Worm (Caenorhabditis elegans) whole organism, late embryonic: Measurements from ENCODE around the gene W09D6.1.

Source experiments
- C38D4.7 ChIP-seq: fragments of 200-800 bp; sonication (Bioruptor generic); optimal IDR thresholded peaks from 2 replicates; lab custom pipeline; 2018; ENCODE audit warnings: mild to moderate bottlenecking, missing genetic modification characterization, moderate library complexity, missing compliant biosample characterization
- F13H6.1 ChIP-seq: sonication (generic microtip); optimal IDR thresholded peaks from 2 replicates; lab custom pipeline; 2016; ENCODE audit warnings: missing genetic modification characterization, missing compliant biosample characterization
- K02D7.2 ChIP-seq: sonication (generic microtip); optimal IDR thresholded peaks from 2 replicates; lab custom pipeline; 2017; ENCODE audit warnings: mild to moderate bottlenecking, missing genetic modification characterization, missing compliant biosample characterization
- T23F11.4 ChIP-seq: fragments of 200-800 bp; sonication (Bioruptor generic); optimal IDR thresholded peaks from 2 replicates; lab custom pipeline; 2018; ENCODE audit warnings: mild to moderate bottlenecking, missing genetic modification characterization, missing compliant biosample characterization
- Y22D7AL.16 ChIP-seq: sonication (generic microtip); optimal IDR thresholded peaks from 2 replicates; lab custom pipeline; 2016; ENCODE audit warnings: missing genetic modification characterization, missing compliant biosample characterization
- ahr-1 ChIP-seq: sonication (generic microtip); optimal IDR thresholded peaks from 2 replicates; lab custom pipeline; 2016; ENCODE audit warnings: missing genetic modification characterization, missing compliant biosample characterization
- ama-1 ChIP-seq: fragments of 150-350 bp; optimal IDR thresholded peaks from 2 replicates; lab custom pipeline; 2014
- ceh-14 ChIP-seq: sonication (generic microtip); optimal IDR thresholded peaks from 2 replicates; lab custom pipeline; 2016; ENCODE audit warnings: missing genotype, missing genetic modification characterization, missing compliant biosample characterization
- ceh-18 ChIP-seq: sonication (generic microtip); optimal IDR thresholded peaks from 2 replicates; lab custom pipeline; 2016; ENCODE audit warnings: missing genetic modification characterization, missing compliant biosample characterization
- ceh-22 ChIP-seq: sonication (generic microtip); optimal IDR thresholded peaks from 2 replicates; lab custom pipeline; 2017; ENCODE audit warnings: missing biosample characterization, missing genetic modification characterization
- ceh-24 ChIP-seq: sonication (generic microtip); optimal IDR thresholded peaks from 2 replicates; lab custom pipeline; 2016; ENCODE audit warnings: mild to moderate bottlenecking, missing genetic modification characterization, missing compliant biosample characterization
- ceh-30 ChIP-seq: fragments of 150-350 bp; optimal IDR thresholded peaks from 2 replicates; lab custom pipeline; 2014; ENCODE audit warnings: missing biosample characterization, missing genetic modification characterization
- ceh-31 ChIP-seq: sonication (generic microtip); optimal IDR thresholded peaks from 2 replicates; lab custom pipeline; 2016; ENCODE audit warnings: missing genetic modification characterization, missing compliant biosample characterization
- ceh-48 ChIP-seq: sonication (generic microtip); optimal IDR thresholded peaks from 2 replicates; lab custom pipeline; 2016; ENCODE audit warnings: missing genetic modification characterization, inconsistent platforms, missing compliant biosample characterization
- ceh-6 ChIP-seq: fragments of 200-800 bp; sonication (Bioruptor generic); optimal IDR thresholded peaks from 2 replicates; lab custom pipeline; 2018; ENCODE audit warnings: mild to moderate bottlenecking, missing genetic modification characterization, missing compliant biosample characterization
- ceh-9 ChIP-seq: sonication (generic microtip); optimal IDR thresholded peaks from 2 replicates; lab custom pipeline; 2016; ENCODE audit warnings: mild to moderate bottlenecking, missing genetic modification characterization, inconsistent platforms, missing compliant biosample characterization
- che-1 ChIP-seq: sonication (generic microtip); optimal IDR thresholded peaks from 2 replicates; lab custom pipeline; 2016; ENCODE audit warnings: mild to moderate bottlenecking, missing genetic modification characterization, missing compliant biosample characterization
- dmd-4 ChIP-seq: sonication (generic microtip); optimal IDR thresholded peaks from 2 replicates; lab custom pipeline; 2016; ENCODE audit warnings: borderline replicate concordance, missing genetic modification characterization, missing compliant biosample characterization
- elt-2 ChIP-seq: sonication (generic microtip); optimal IDR thresholded peaks from 2 replicates; lab custom pipeline; 2016; ENCODE audit warnings: missing genetic modification reagents, missing genetic modification characterization, missing compliant biosample characterization
- elt-4 ChIP-seq: sonication (generic microtip); optimal IDR thresholded peaks from 2 replicates; lab custom pipeline; 2016; ENCODE audit warnings: missing genetic modification characterization, missing compliant biosample characterization
- eyg-1 ChIP-seq: sonication (generic microtip); optimal IDR thresholded peaks from 2 replicates; lab custom pipeline; 2016; ENCODE audit warnings: missing genotype, missing genetic modification characterization, missing compliant biosample characterization
- fkh-10 ChIP-seq: fragments of 150-350 bp; optimal IDR thresholded peaks from 2 replicates; lab custom pipeline; 2014; ENCODE audit warnings: missing biosample characterization, missing genetic modification reagents, missing genetic modification characterization
- hlh-13 ChIP-seq: fragments of 200-800 bp; sonication (Bioruptor generic); optimal IDR thresholded peaks from 2 replicates; lab custom pipeline; 2018; ENCODE audit warnings: mild to moderate bottlenecking, missing genetic modification characterization, missing compliant biosample characterization
- hlh-15 ChIP-seq: sonication (generic microtip); optimal IDR thresholded peaks from 2 replicates; lab custom pipeline; 2016; ENCODE audit warnings: missing genetic modification characterization, missing compliant biosample characterization
- hlh-30 ChIP-seq: sonication (generic microtip); optimal IDR thresholded peaks from 2 replicates; lab custom pipeline; 2017; ENCODE audit warnings: antibody characterized with exemption, missing genetic modification characterization, missing compliant biosample characterization; ENCODE audit not compliant: insufficient read depth
- hlh-8 ChIP-seq: sonication (generic microtip); optimal IDR thresholded peaks from 2 replicates; lab custom pipeline; 2016; ENCODE audit warnings: missing genotype, missing genetic modification characterization, missing compliant biosample characterization
- lin-11 ChIP-seq: fragments of 200-800 bp; sonication (Bioruptor generic); optimal IDR thresholded peaks from 2 replicates; lab custom pipeline; 2018; ENCODE audit warnings: mild to moderate bottlenecking, missing genetic modification characterization, missing compliant biosample characterization
- madf-2 ChIP-seq: sonication (generic microtip); optimal IDR thresholded peaks from 2 replicates; lab custom pipeline; 2017; ENCODE audit warnings: missing genetic modification characterization, missing compliant biosample characterization
- nhr-11 ChIP-seq: fragments of 150-350 bp; optimal IDR thresholded peaks from 2 replicates; lab custom pipeline; 2014; ENCODE audit warnings: missing biosample characterization, missing genetic modification characterization
- nhr-232 ChIP-seq: sonication (generic microtip); optimal IDR thresholded peaks from 2 replicates; lab custom pipeline; 2016; ENCODE audit warnings: missing genetic modification characterization, missing compliant biosample characterization
- npax-4 ChIP-seq: sonication (generic microtip); optimal IDR thresholded peaks from 2 replicates; lab custom pipeline; 2016; ENCODE audit warnings: missing genetic modification characterization, missing compliant biosample characterization
- odd-2 ChIP-seq: sonication (generic microtip); optimal IDR thresholded peaks from 2 replicates; lab custom pipeline; 2017; ENCODE audit warnings: antibody characterized with exemption, mild to moderate bottlenecking, missing genetic modification characterization, missing compliant biosample characterization
- pag-3 ChIP-seq: sonication (generic microtip); optimal IDR thresholded peaks from 2 replicates; lab custom pipeline; 2016; ENCODE audit warnings: missing compliant biosample characterization, missing genetic modification characterization, borderline replicate concordance
- pat-9 ChIP-seq: fragments of 200-800 bp; sonication (Bioruptor generic); optimal IDR thresholded peaks from 2 replicates; lab custom pipeline; 2018; ENCODE audit warnings: mild to moderate bottlenecking, missing genetic modification characterization, moderate library complexity, missing compliant biosample characterization
- pax-1 ChIP-seq: fragments of 150-350 bp; optimal IDR thresholded peaks from 2 replicates; lab custom pipeline; 2014; ENCODE audit warnings: missing biosample characterization, missing genetic modification characterization
- pha-2 ChIP-seq: sonication (generic microtip); optimal IDR thresholded peaks from 2 replicates; lab custom pipeline; 2017; ENCODE audit warnings: mild to moderate bottlenecking, missing genetic modification characterization, missing compliant biosample characterization
- pha-4 ChIP-seq: fragments of 150-350 bp; optimal IDR thresholded peaks from 2 replicates; lab custom pipeline; 2018; ENCODE audit warnings: missing biosample characterization, missing genetic modification reagents, missing genetic modification characterization
- pqm-1 ChIP-seq: sonication (generic microtip); optimal IDR thresholded peaks from 2 replicates; lab custom pipeline; 2016; ENCODE audit warnings: missing genetic modification characterization, missing compliant biosample characterization
- ref-2 ChIP-seq: sonication (generic microtip); optimal IDR thresholded peaks from 2 replicates; lab custom pipeline; 2016; ENCODE audit warnings: missing genetic modification characterization, missing compliant biosample characterization
- rnt-1 ChIP-seq: sonication (generic microtip); optimal IDR thresholded peaks from 2 replicates; lab custom pipeline; 2016; ENCODE audit warnings: missing genetic modification characterization, missing compliant biosample characterization
- sdc-2 ChIP-seq: sonication (generic microtip); optimal IDR thresholded peaks from 2 replicates; lab custom pipeline; 2016; ENCODE audit warnings: missing genotype, missing genetic modification characterization, missing compliant biosample characterization
- sox-4 ChIP-seq: sonication (generic microtip); optimal IDR thresholded peaks from 2 replicates; lab custom pipeline; 2017; ENCODE audit warnings: mild to moderate bottlenecking, missing genetic modification characterization, inconsistent platforms, missing compliant biosample characterization
- syd-9 ChIP-seq: sonication (generic microtip); optimal IDR thresholded peaks from 2 replicates; lab custom pipeline; 2016; ENCODE audit warnings: mild to moderate bottlenecking, missing genetic modification characterization, moderate library complexity, missing compliant biosample characterization
- tbx-2 ChIP-seq: sonication (generic microtip); optimal IDR thresholded peaks from 2 replicates; lab custom pipeline; 2016; ENCODE audit warnings: missing genetic modification characterization, missing compliant biosample characterization
- tbx-7 ChIP-seq: sonication (generic microtip); optimal IDR thresholded peaks from 2 replicates; lab custom pipeline; 2016; ENCODE audit warnings: missing genotype, missing genetic modification characterization, missing compliant biosample characterization
- unc-3 ChIP-seq, 2 experiments: fragments of 200-800 bp in 1 of 2; sonication (Bioruptor generic) in 1 of 2; sonication (generic microtip) in 1 of 2; conservative IDR thresholded peaks in 1 of 2; optimal IDR thresholded peaks in 1 of 2; 2 replicates each; pipeline versions ENCODE4 v1.3.6 to Lab custom; 2016 to 2022; ENCODE audit warnings: missing compliant biosample characterization in 2 of 2, missing genetic modification characterization in 2 of 2, missing genetic modification reagents in 1 of 2
- unc-42 ChIP-seq: sonication (generic microtip); optimal IDR thresholded peaks from 2 replicates; lab custom pipeline; 2016; ENCODE audit warnings: missing genotype, missing genetic modification characterization, missing compliant biosample characterization
- unc-55 ChIP-seq: sonication (generic microtip); optimal IDR thresholded peaks from 2 replicates; lab custom pipeline; 2017; ENCODE audit warnings: missing biosample characterization, missing genetic modification reagents, missing genetic modification characterization
- zip-5 ChIP-seq: sonication (generic microtip); optimal IDR thresholded peaks from 2 replicates; lab custom pipeline; 2016; ENCODE audit warnings: missing genetic modification characterization, missing compliant biosample characterization
- ztf-16 ChIP-seq: sonication (generic microtip); optimal IDR thresholded peaks from 2 replicates; lab custom pipeline; 2017; ENCODE audit warnings: missing genetic modification characterization, missing compliant biosample characterization

Gene W09D6.1

ce11 chrIII:11091651-11092278, 23.1 kb downstream of the W09D6.1 start (continued):
- TF ChIP-seq pax-1 (tag; lab: Kevin White, UChicago) (no peak), F13H6.1 (tag; lab: Kevin White, UChicago) (peak; percentile 90), ceh-24 (tag; lab: Kevin White, UChicago) (no peak), elt-2 (tag; lab: Kevin White, UChicago) (peak; percentile 72), ceh-48 (no peak), ceh-9 (tag; lab: Kevin White, UChicago) (peak; percentile 23), sdc-2 (tag; lab: Kevin White, UChicago) (peak; percentile 50), pat-9 (tag; lab: Kevin White, UChicago) (no peak), ahr-1 (tag; lab: Kevin White, UChicago) (peak; percentile 91), pag-3 (tag; lab: Kevin White, UChicago) (peak; percentile 60), eyg-1 (tag; lab: Kevin White, UChicago) (no peak), T23F11.4 (peak; percentile 64), lin-11 (tag; lab: Kevin White, UChicago) (no peak), ztf-16 (tag; lab: Kevin White, UChicago) (peak; percentile 67), npax-4 (tag; lab: Kevin White, UChicago) (no peak), sox-4 (tag; lab: Kevin White, UChicago) (peak; percentile 15), pqm-1 (tag; lab: Kevin White, UChicago) (peak; percentile 87), nhr-232 (tag; lab: Kevin White, UChicago) (no peak), fkh-10 (GFP tag; lab: Kevin White, UChicago) (no peak), hlh-8 (tag; lab: Kevin White, UChicago) (peak; percentile 86), hlh-13 (GFP tag; lab: Kevin White, UChicago) (no peak), K02D7.2 (tag; lab: Kevin White, UChicago) (peak; percentile 43), C38D4.7 (peak; percentile 36), ceh-18 (tag; lab: Kevin White, UChicago) (peak; percentile 37), ceh-6 (GFP tag; lab: Kevin White, UChicago) (no peak), ref-2 (tag; lab: Kevin White, UChicago) (peak; percentile 80), Y22D7AL.16 (peak; percentile 9)

ce11 chrIII:11093489-11093888, 24.8 kb downstream of the W09D6.1 start:
- peak; percentile 91 for TF ChIP-seq tbx-7
- TF ChIP-seq sdc-2 (tag; lab: Kevin White, UChicago): no peak
- TF ChIP-seq hlh-30: no peak
- no peak for TF ChIP-seq ceh-22 (tag; lab: Kevin White, UChicago)
- TF ChIP-seq unc-55 (GFP tag; lab: Kevin White, UChicago): no peak
- peak; percentile 97 for TF ChIP-seq tbx-2 (tag; lab: Kevin White, UChicago)
- no peak for TF ChIP-seq pha-2 (tag; lab: Kevin White, UChicago)
- TF ChIP-seq madf-2 (tag; lab: Kevin White, UChicago): no peak
- no peak for TF ChIP-seq unc-3 (GFP tag; conservative IDR thresholded peaks at IDR 0.05; lab: Robert Waterston, UW)
- TF ChIP-seq unc-3 (tag; optimal IDR thresholded peaks at IDR 0.05; lab: Kevin White, UChicago): peak; percentile 16
- TF ChIP-seq rnt-1: peak; percentile 77
- TF ChIP-seq elt-4 (tag; lab: Kevin White, UChicago): no peak
- no peak for TF ChIP-seq lin-11 (tag; lab: Kevin White, UChicago)
- TF ChIP-seq ztf-16 (tag; lab: Kevin White, UChicago): peak; percentile 0
- no peak for TF ChIP-seq C38D4.7
- TF ChIP-seq ceh-14 (tag; lab: Kevin White, UChicago): peak; percentile 62
- no peak for TF ChIP-seq odd-2 (tag; lab: Kevin White, UChicago)
- TF ChIP-seq che-1 (tag; lab: Kevin White, UChicago): no peak
- no peak for TF ChIP-seq nhr-11
- TF ChIP-seq ceh-24 (tag; lab: Kevin White, UChicago): no peak
- no peak for TF ChIP-seq ama-1 (lab: Kevin White, UChicago)
- no peak for TF ChIP-seq hlh-15 (tag; lab: Kevin White, UChicago)
- TF ChIP-seq T23F11.4: no peak
- TF ChIP-seq ceh-9 (tag; lab: Kevin White, UChicago): no peak
- TF ChIP-seq syd-9 (tag; lab: Kevin White, UChicago): peak; percentile 43
- no peak for TF ChIP-seq dmd-4 (tag; lab: Kevin White, UChicago)
- peak; percentile 97 for TF ChIP-seq ceh-31 (tag; lab: Kevin White, UChicago)
- TF ChIP-seq ahr-1 (tag; lab: Kevin White, UChicago): peak; percentile 59
- no peak for TF ChIP-seq unc-42 (tag; lab: Kevin White, UChicago)
- no peak for TF ChIP-seq ceh-30 (tag; lab: Kevin White, UChicago)
- TF ChIP-seq zip-5 (tag; lab: Kevin White, UChicago): peak; percentile 87
- TF ChIP-seq pha-4 (tag; lab: Kevin White, UChicago): no peak
- no peak for TF ChIP-seq ceh-48
- TF ChIP-seq hlh-13 (GFP tag; lab: Kevin White, UChicago): no peak
